Fruit fly (Drosophila melanogaster) whole organism, wandering third instar larva: ENCODE measurements around the gene CG13126.

ENCODE experiments used
- Abd-B ChIP-seq: fragments of >200 bp; optimal IDR thresholded peaks from 2 replicates; lab custom pipeline; 2017; ENCODE audit warnings: missing biosample characterization, missing genetic modification characterization
- CG9705 ChIP-seq: fragments of 200-800 bp; sonication (Bioruptor generic); optimal IDR thresholded peaks from 2 replicates; lab custom pipeline; 2018; ENCODE audit warnings: missing biosample characterization, mild to moderate bottlenecking, missing genetic modification characterization
- HLH106 ChIP-seq: fragments of 200-800 bp; optimal IDR thresholded peaks from 3 replicates; lab custom pipeline; 2019; ENCODE audit warnings: missing biosample characterization, mild to moderate bottlenecking, missing genetic modification characterization, moderate library complexity
- Hr83 ChIP-seq: fragments of 200-300 bp; sonication (Bioruptor generic); optimal IDR thresholded peaks from 2 replicates; lab custom pipeline; 2016; ENCODE audit warnings: missing biosample characterization, mild to moderate bottlenecking, missing genetic modification characterization, moderate library complexity; ENCODE audit not compliant: poor library complexity, severe bottlenecking
- Vsx2 ChIP-seq: fragments of 200-300, 225-300 bp; sonication (Bioruptor generic); optimal IDR thresholded peaks from 2 replicates; lab custom pipeline; 2018; ENCODE audit warnings: missing biosample characterization, missing genetic modification characterization; ENCODE audit not compliant: partially characterized antibody
- brk ChIP-seq: fragments of 200-800 bp; sonication (Bioruptor generic); optimal IDR thresholded peaks from 2 replicates; lab custom pipeline; 2016; ENCODE audit warnings: missing biosample characterization, mild to moderate bottlenecking, missing genetic modification characterization
- dmrt93B ChIP-seq: fragments of 200-800 bp; sonication (Bioruptor generic); optimal IDR thresholded peaks from 2 replicates; lab custom pipeline; 2018; ENCODE audit warnings: missing biosample characterization, mild to moderate bottlenecking, missing genetic modification characterization
- dsf ChIP-seq: sonication (Bioruptor generic); optimal IDR thresholded peaks from 2 replicates; lab custom pipeline; 2016; ENCODE audit warnings: missing biosample characterization, missing genetic modification characterization, borderline replicate concordance
- foxo ChIP-seq, 2 experiments: fragments of 200-800 bp; sonication (Bioruptor generic); optimal IDR thresholded peaks; 2 replicates in 1 of 2; 3 replicates in 1 of 2; lab custom pipeline; 2016 to 2017; ENCODE audit warnings: missing biosample characterization in 2 of 2, missing genetic modification characterization in 2 of 2
- sv ChIP-seq: fragments of 200-800 bp; sonication (Bioruptor generic); optimal IDR thresholded peaks from 3 replicates; lab custom pipeline; 2016; ENCODE audit warnings: missing biosample characterization, missing genetic modification characterization

DNA sequence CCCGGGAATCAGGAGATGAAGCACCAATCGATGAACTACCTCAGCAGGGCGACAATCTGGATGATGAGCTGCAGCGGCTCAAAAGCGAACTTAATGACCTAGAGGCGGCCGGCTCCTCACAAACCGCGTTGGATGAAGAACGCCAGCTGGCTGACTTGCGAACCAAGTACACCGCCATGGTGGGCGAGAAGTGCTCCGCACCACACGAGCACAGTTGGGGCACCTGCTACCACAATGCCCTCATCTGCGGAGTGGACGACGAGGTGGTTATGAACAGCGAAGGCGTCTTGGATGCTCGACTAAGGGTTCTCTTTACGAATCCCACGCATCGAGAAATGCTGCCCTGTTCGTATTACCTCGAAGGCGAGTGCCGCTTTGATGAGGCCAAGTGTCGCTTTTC lies 715 bp upstream of the CG13126 start:
- TF ChIP-seq Vsx2 (GFP tag; lab: Kevin White, UChicago) (no peak), dmrt93B (GFP tag; lab: Kevin White, UChicago) (no peak), CG9705 (GFP tag; lab: Kevin White, UChicago) (no peak), Abd-B (GFP tag; lab: Kevin White, UChicago) (no peak), foxo (GFP tag; optimal IDR thresholded peaks at IDR 0.05; lab: Kevin White, UChicago) (no peak), HLH106 (tag; lab: Kevin White, UChicago) (no peak), Hr83 (GFP tag; lab: Kevin White, UChicago) (no peak), sv (no peak), dsf (GFP tag; lab: Kevin White, UChicago) (no peak), brk (GFP tag; lab: Kevin White, UChicago) (no peak)
